Worm (Caenorhabditis elegans) whole organism, young adult: Measurements from ENCODE around the gene lgc-19.

Experiments
- B0035.1 ChIP-seq: sonication (generic microtip); optimal IDR thresholded peaks from 2 replicates; lab custom pipeline; 2016; ENCODE audit warnings: missing genetic modification characterization, mild to moderate bottlenecking, missing compliant biosample characterization, missing genotype, missing genetic modification reagents
- B0261.1 ChIP-seq: sonication (generic microtip); optimal IDR thresholded peaks from 2 replicates; lab custom pipeline; 2016; ENCODE audit warnings: mild to moderate bottlenecking, missing genetic modification characterization, moderate library complexity, missing compliant biosample characterization
- C06A6.2 ChIP-seq: fragments of 200-800 bp; sonication (Bioruptor generic); conservative IDR thresholded peaks from 2 replicates; pipeline ENCODE4 v1.3.6; 2022; ENCODE audit warnings: missing genetic modification characterization, missing compliant biosample characterization
- D2030.7 ChIP-seq: fragments of 200-800 bp; sonication (Bioruptor generic); IDR thresholded peaks from 2 replicates; pipeline ENCODE4 v1.3.6; 2022; ENCODE audit warnings: missing genetic modification reagents, missing genetic modification characterization, missing compliant biosample characterization
- F37B4.10 ChIP-seq: fragments of 200-800 bp; sonication (Bioruptor generic); IDR thresholded peaks from 2 replicates; pipeline ENCODE4 v1.3.6; 2022; ENCODE audit warnings: missing genetic modification characterization, missing compliant biosample characterization
- T07F8.4 ChIP-seq: sonication (generic microtip); optimal IDR thresholded peaks from 2 replicates; lab custom pipeline; 2016; ENCODE audit warnings: mild to moderate bottlenecking, missing genetic modification characterization, moderate library complexity, missing compliant biosample characterization
- T26A5.8 ChIP-seq: sonication (generic microtip); optimal IDR thresholded peaks from 2 replicates; lab custom pipeline; 2016; ENCODE audit warnings: missing genetic modification characterization, missing compliant biosample characterization
- Y53G8AR.9 ChIP-seq: fragments of 200-800 bp; sonication (Bioruptor generic); conservative IDR thresholded peaks from 2 replicates; pipeline ENCODE4 v1.3.6; 2022; ENCODE audit warnings: missing genetic modification reagents, missing genetic modification characterization, missing compliant biosample characterization
- ZK185.1 ChIP-seq: sonication (generic microtip); optimal IDR thresholded peaks from 2 replicates; lab custom pipeline; 2016; ENCODE audit warnings: mild to moderate bottlenecking, missing genetic modification characterization, missing compliant biosample characterization; ENCODE audit not compliant: poor library complexity, severe bottlenecking
- atf-7 ChIP-seq: sonication (generic microtip); optimal IDR thresholded peaks from 2 replicates; lab custom pipeline; 2017; ENCODE audit warnings: mild to moderate bottlenecking, missing genetic modification characterization, missing compliant biosample characterization
- attf-6 ChIP-seq: fragments of 200-800 bp; sonication (Bioruptor generic); IDR thresholded peaks from 2 replicates; pipeline ENCODE4 v1.3.6; 2022; ENCODE audit warnings: missing genetic modification reagents, missing genetic modification characterization, missing compliant biosample characterization
- cebp-1 ChIP-seq, 2 experiments: fragments of 200-800 bp in 1 of 2; sonication (Bioruptor generic) in 1 of 2; sonication (generic microtip) in 1 of 2; IDR thresholded peaks in 1 of 2; optimal IDR thresholded peaks in 1 of 2; 2 replicates each; pipeline versions ENCODE4 v1.3.6 to Lab custom; 2017 to 2022; ENCODE audit warnings: missing compliant biosample characterization in 2 of 2, missing genetic modification characterization in 2 of 2, mild to moderate bottlenecking in 1 of 2, missing genetic modification reagents in 1 of 2, moderate library complexity in 1 of 2
- ceh-100 ChIP-seq: fragments of 200-800 bp; sonication (Bioruptor generic); IDR thresholded peaks from 2 replicates; pipeline ENCODE4 v1.3.6; 2022; ENCODE audit warnings: missing genetic modification reagents, missing genetic modification characterization, missing compliant biosample characterization
- ceh-27 ChIP-seq: fragments of 200-800 bp; sonication (Bioruptor generic); optimal IDR thresholded peaks from 2 replicates; lab custom pipeline; 2018; ENCODE audit warnings: mild to moderate bottlenecking, missing genetic modification characterization, moderate library complexity, missing compliant biosample characterization
- ceh-40 ChIP-seq: fragments of 200-800 bp; sonication (Bioruptor generic); IDR thresholded peaks from 2 replicates; pipeline ENCODE4 v1.3.6; 2022; ENCODE audit warnings: missing genetic modification characterization, missing compliant biosample characterization
- ceh-58 ChIP-seq: fragments of 200-800 bp; sonication (Bioruptor generic); IDR thresholded peaks from 2 replicates; pipeline ENCODE4 v1.3.6; 2022; ENCODE audit warnings: missing genetic modification characterization, missing compliant biosample characterization
- ceh-91 ChIP-seq: fragments of 200-800 bp; sonication (Bioruptor generic); IDR thresholded peaks from 2 replicates; pipeline ENCODE4 v1.3.6; 2022; ENCODE audit warnings: missing genetic modification reagents, missing genetic modification characterization, missing compliant biosample characterization
- dpff-1 ChIP-seq: sonication (generic microtip); optimal IDR thresholded peaks from 2 replicates; lab custom pipeline; 2017; ENCODE audit warnings: mild to moderate bottlenecking, missing genetic modification characterization, missing compliant biosample characterization
- dpl-1 ChIP-seq: fragments of 150-350 bp; optimal IDR thresholded peaks from 2 replicates; lab custom pipeline; 2014; ENCODE audit warnings: missing biosample characterization, missing genetic modification reagents, missing genetic modification characterization
- efl-1 ChIP-seq: fragments of 150-350 bp; optimal IDR thresholded peaks from 2 replicates; lab custom pipeline; 2014; ENCODE audit warnings: missing biosample characterization, missing genetic modification reagents, missing genetic modification characterization
- ets-4 ChIP-seq: fragments of 200-800 bp; sonication (Bioruptor generic); optimal IDR thresholded peaks from 2 replicates; lab custom pipeline; 2018; ENCODE audit warnings: mild to moderate bottlenecking, missing genetic modification characterization, missing compliant biosample characterization
- hsf-1 ChIP-seq: fragments of 200-800 bp; sonication (Bioruptor generic); IDR thresholded peaks from 2 replicates; pipeline ENCODE4 v1.3.6; 2022; ENCODE audit warnings: missing genetic modification reagents, missing genetic modification characterization, missing compliant biosample characterization
- lag-1 ChIP-seq: fragments of 200-800 bp; sonication (Bioruptor generic); IDR thresholded peaks from 2 replicates; pipeline ENCODE4 v1.3.6; 2022; ENCODE audit warnings: missing genetic modification reagents, missing genetic modification characterization, missing compliant biosample characterization
- let-607 ChIP-seq, 2 experiments: fragments of 200-800 bp in 1 of 2; sonication (Bioruptor generic) in 1 of 2; sonication (generic microtip) in 1 of 2; optimal IDR thresholded peaks; 2 replicates each; lab custom pipeline; 2016 to 2018; ENCODE audit warnings: mild to moderate bottlenecking in 2 of 2, missing compliant biosample characterization in 2 of 2, missing genetic modification characterization in 2 of 2, moderate library complexity in 2 of 2, missing genotype in 1 of 2
- lin-26 ChIP-seq: fragments of 200-800 bp; sonication (Bioruptor generic); IDR thresholded peaks from 2 replicates; pipeline ENCODE4 v1.3.6; 2022; ENCODE audit warnings: missing genetic modification reagents, missing genetic modification characterization, missing compliant biosample characterization
- lin-35 ChIP-seq, 3 experiments: fragments of 150-350 bp in 2 of 3; sonication (generic microtip) in 1 of 3; optimal IDR thresholded peaks; 2 replicates each; lab custom pipeline; 2014 to 2018; ENCODE audit warnings: missing biosample characterization in 3 of 3, missing genetic modification characterization in 3 of 3, missing genetic modification reagents in 3 of 3
- lsy-27 ChIP-seq: sonication (generic microtip); optimal IDR thresholded peaks from 2 replicates; lab custom pipeline; 2017; ENCODE audit warnings: missing genetic modification characterization, mild to moderate bottlenecking, missing compliant biosample characterization, antibody characterized with exemption, missing genotype, borderline replicate concordance; ENCODE audit not compliant: insufficient read depth
- madf-6 ChIP-seq: fragments of 200-800 bp; sonication (Bioruptor generic); IDR thresholded peaks from 2 replicates; pipeline ENCODE4 v1.3.6; 2022; ENCODE audit warnings: missing genetic modification reagents, missing genetic modification characterization, missing compliant biosample characterization
- madf-8 ChIP-seq: fragments of 200-800 bp; sonication (Bioruptor generic); conservative IDR thresholded peaks from 2 replicates; pipeline ENCODE4 v1.3.6; 2022; ENCODE audit warnings: missing genetic modification reagents, missing genetic modification characterization, missing compliant biosample characterization
- nhr-27 ChIP-seq: fragments of 200-800 bp; sonication (Bioruptor generic); optimal IDR thresholded peaks from 2 replicates; lab custom pipeline; 2018; ENCODE audit warnings: mild to moderate bottlenecking, missing genetic modification characterization, moderate library complexity, missing compliant biosample characterization
- pha-4 ChIP-seq: fragments of 150-350 bp; sonication (generic microtip); optimal IDR thresholded peaks from 2 replicates; lab custom pipeline; 2014; ENCODE audit warnings: missing biosample characterization, missing genetic modification reagents, missing genetic modification characterization
- repo-1 ChIP-seq: sonication (generic microtip); optimal IDR thresholded peaks from 2 replicates; lab custom pipeline; 2017; ENCODE audit warnings: mild to moderate bottlenecking, missing genetic modification characterization, missing compliant biosample characterization
- snpc-1.3 ChIP-seq: sonication (generic microtip); optimal IDR thresholded peaks from 2 replicates; lab custom pipeline; 2017; ENCODE audit warnings: missing genetic modification characterization, mild to moderate bottlenecking, missing compliant biosample characterization, antibody characterized with exemption, moderate library complexity, missing genotype, missing genetic modification reagents; ENCODE audit not compliant: insufficient read depth
- snpc-4 ChIP-seq, 5 experiments: fragments of 150-350 bp in 1 of 5; sonication (generic microtip) in 4 of 5; optimal IDR thresholded peaks; 2 replicates each; lab custom pipeline; 2014 to 2018; ENCODE audit warnings: missing genetic modification characterization in 5 of 5, missing biosample characterization in 3 of 5, antibody characterized with exemption in 2 of 5, mild to moderate bottlenecking in 2 of 5, missing compliant biosample characterization in 2 of 5, missing genotype in 2 of 5, moderate library complexity in 2 of 5, missing genetic modification reagents in 1 of 5
- somi-1 ChIP-seq: fragments of 200-800 bp; sonication (Bioruptor generic); optimal IDR thresholded peaks from 2 replicates; lab custom pipeline; 2018; ENCODE audit warnings: mild to moderate bottlenecking, missing genetic modification characterization, missing compliant biosample characterization
- xnd-1 ChIP-seq: sonication (generic microtip); optimal IDR thresholded peaks from 2 replicates; lab custom pipeline; 2016; ENCODE audit warnings: missing genotype, missing genetic modification reagents, missing genetic modification characterization, missing compliant biosample characterization
- zfh-2 ChIP-seq: fragments of 200-800 bp; sonication (Bioruptor generic); conservative IDR thresholded peaks from 2 replicates; pipeline ENCODE4 v1.3.6; 2022; ENCODE audit warnings: missing genetic modification reagents, missing genetic modification characterization, missing compliant biosample characterization
- ztf-18 ChIP-seq: sonication (generic microtip); optimal IDR thresholded peaks from 2 replicates; lab custom pipeline; 2016; ENCODE audit warnings: missing genotype, mild to moderate bottlenecking, missing genetic modification characterization, missing compliant biosample characterization

lgc-19 gene

ce11 chrIV:15997906-15998305 is 35.4 kb upstream of the lgc-19 start:
- TF ChIP-seq repo-1 (no peak), dpff-1 (tag; lab: Kevin White, UChicago) (no peak), madf-6 (GFP tag; lab: Robert Waterston, UW) (no peak), ZK185.1 (no peak), ceh-91 (no peak), lin-26 (GFP tag; lab: Robert Waterston, UW) (no peak), ceh-58 (GFP tag; lab: Robert Waterston, UW) (no peak), ceh-27 (no peak), somi-1 (no peak), ceh-40 (no peak), lin-35 (GFP tag; optimal IDR thresholded peaks at IDR 0.05; lab: Kevin White, UChicago) (no peak), T26A5.8 (tag; lab: Kevin White, UChicago) (no peak), ceh-100 (GFP tag; lab: Robert Waterston, UW) (no peak), nhr-27 (tag; lab: Kevin White, UChicago) (no peak), atf-7 (tag; lab: Kevin White, UChicago) (no peak), madf-8 (no peak), B0035.1 (tag; lab: Kevin White, UChicago) (no peak), zfh-2 (GFP tag; lab: Robert Waterston, UW) (no peak), let-607 (tag; optimal IDR thresholded peaks at IDR 0.05; lab: Kevin White, UChicago) (no peak)

DNA sequence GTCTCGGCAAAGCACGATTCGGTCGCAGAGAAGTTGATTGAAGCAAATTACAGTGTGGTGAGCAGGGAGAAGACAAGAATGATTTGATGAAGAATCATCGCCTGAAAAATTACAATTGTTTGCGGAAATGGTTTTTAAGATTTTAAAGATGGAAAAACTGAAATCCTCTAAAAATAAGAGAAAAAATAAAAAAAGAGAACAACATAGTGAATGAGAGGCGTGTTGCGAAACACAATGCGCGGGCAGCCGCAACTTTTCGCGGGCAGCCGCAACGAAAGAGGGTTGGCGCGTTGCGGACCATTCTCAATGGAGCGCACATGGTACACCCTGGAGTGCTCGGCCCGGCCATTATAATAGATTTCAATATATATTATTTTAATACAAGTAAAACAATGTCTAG is 32.0 kb upstream of the lgc-19 start, which contains the start of gene Y105C5B.20:
Y105C5B.20 (minus strand) TSS at position 101 of the 400 bp plus-strand sequence.
- TF ChIP-seq snpc-4 (GFP tag; optimal IDR thresholded peaks at IDR 0.05; lab: Kevin White, UChicago) (no peak), snpc-4 (tag; optimal IDR thresholded peaks at IDR 0.05; lab: Kevin White, UChicago) (peak in 1 of 4 experiments; percentile 34), hsf-1 (0 out of 2 replicates have a peak, but pooled peaks have one; percentile 26), efl-1 (GFP tag; lab: Kevin White, UChicago) (peak; percentile 83), dpl-1 (GFP tag; lab: Kevin White, UChicago) (peak; percentile 26), snpc-1.3 (tag; lab: Kevin White, UChicago) (no peak), F37B4.10 (GFP tag; lab: Robert Waterston, UW) (no peak), D2030.7 (GFP tag; lab: Robert Waterston, UW) (0 out of 2 replicates have a peak, but pooled peaks have one; percentile 18), xnd-1 (tag; lab: Kevin White, UChicago) (peak; percentile 11), T07F8.4 (tag; lab: Kevin White, UChicago) (no peak), Y53G8AR.9 (GFP tag; lab: Robert Waterston, UW) (no peak), lag-1 (no peak), C06A6.2 (GFP tag; lab: Robert Waterston, UW) (no peak)

DNA sequence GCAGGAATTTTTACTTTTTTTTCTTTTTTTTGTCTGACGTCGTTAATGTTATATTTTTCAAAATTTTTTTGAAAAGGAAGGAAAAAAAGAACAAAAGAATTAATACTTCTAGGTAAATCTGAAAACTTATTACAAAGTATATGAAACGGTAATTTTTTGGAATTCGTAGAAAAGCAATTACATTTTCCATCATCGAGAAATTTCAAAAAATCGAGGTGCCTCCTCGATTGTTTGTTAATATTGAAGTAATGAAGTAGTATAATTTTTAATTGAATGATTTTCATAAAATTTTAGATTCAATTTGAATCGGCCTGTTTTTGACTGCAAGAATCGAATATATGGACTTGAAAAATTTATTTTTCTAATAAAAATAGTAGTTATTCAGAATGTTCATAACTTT is 28.9 kb upstream of the lgc-19 start:
- TF ChIP-seq lsy-27 (tag; lab: Kevin White, UChicago) (no peak), snpc-4 (GFP tag; optimal IDR thresholded peaks at IDR 0.05; lab: Kevin White, UChicago) (no peak), snpc-4 (tag; optimal IDR thresholded peaks at IDR 0.05; lab: Kevin White, UChicago) (peak in 2 of 4 experiments; percentile 39 to 80), pha-4 (tag; lab: Kevin White, UChicago) (no peak), lin-35 (GFP tag; optimal IDR thresholded peaks at IDR 0.05; lab: Kevin White, UChicago) (no peak), cebp-1 (GFP tag; IDR thresholded peaks at IDR 0.05; lab: Robert Waterston, UW) (no peak), cebp-1 (tag; optimal IDR thresholded peaks at IDR 0.05; lab: Kevin White, UChicago) (no peak), attf-6 (GFP tag; lab: Robert Waterston, UW) (peak; percentile 80), B0261.1 (tag; lab: Kevin White, UChicago) (no peak), ets-4 (GFP tag; lab: Kevin White, UChicago) (no peak), ztf-18 (no peak)
